Fruit fly (Drosophila melanogaster) ovary, adult (tissue): ENCODE results near the gene Nf-YA.
A peak's percentile ranks its signal among the peaks of the same experiment; 100 is the strongest.

ENCODE experiments used
- CG17801 ChIP-seq: fragments of 200-800 bp; optimal IDR thresholded peaks from 2 replicates; lab custom pipeline; 2019; ENCODE audit warnings: missing biosample characterization, mild to moderate bottlenecking, missing genetic modification characterization, moderate library complexity; ENCODE audit not compliant: partially characterized antibody

The Nf-YA gene

dm6 chr3L:9432810-9433587, 9.1 kb downstream of the Nf-YA start:
- no peak for TF ChIP-seq CG17801 (GFP tag; lab: Kevin White, UChicago)

- no peak for TF ChIP-seq CG17801 (GFP tag; lab: Kevin White, UChicago)
Measured at dm6 chr3L:9431848-9432623, 10.0 kb downstream of the Nf-YA start.

- TF ChIP-seq CG17801 (GFP tag; lab: Kevin White, UChicago) = no peak
Measured at dm6 chr3L:9430608-9430952, 11.5 kb downstream of the Nf-YA start.

dm6 chr3L:9429665-9430607, 12.1 kb downstream of the Nf-YA start, which contains the start of the genes RpS17 and MTF-1:
Gene RpS17 (minus strand): TSS chr3L:9429821.
Gene MTF-1 (plus strand): TSS chr3L:9430312.
- TF ChIP-seq CG17801 (GFP tag; lab: Kevin White, UChicago) = peak; percentile 80

dm6 chr3L:9426656-9427294, 15.3 kb downstream of the Nf-YA start, which contains the start of the genes Atat and Shc:
Gene Atat (minus strand): TSS chr3L:9426758.
Gene Shc (plus strand): TSS chr3L:9427010.
- TF ChIP-seq CG17801 (GFP tag; lab: Kevin White, UChicago) = peak; percentile 97

dm6 chr3L:9425838-9426237, 16.2 kb downstream of the Nf-YA start:
- TF ChIP-seq CG17801 (GFP tag; lab: Kevin White, UChicago) = no peak

dm6 chr3L:9424528-9424911, 17.5 kb downstream of the Nf-YA start:
- peak; percentile 11 for TF ChIP-seq CG17801 (GFP tag; lab: Kevin White, UChicago)

dm6 chr3L:9423757-9424527, 18.1 kb downstream of the Nf-YA start:
- no peak for TF ChIP-seq CG17801 (GFP tag; lab: Kevin White, UChicago)

dm6 chr3L:9422636-9423419, 19.2 kb downstream of the Nf-YA start, which contains the start of gene aay:
Gene aay (plus strand): TSS chr3L:9423253.
- peak; percentile 100 for TF ChIP-seq CG17801 (GFP tag; lab: Kevin White, UChicago)

dm6 chr3L:9422135-9422534, 19.9 kb downstream of the Nf-YA start:
- TF ChIP-seq CG17801 (GFP tag; lab: Kevin White, UChicago) = no peak

dm6 chr3L:9421621-9422020, 20.4 kb downstream of the Nf-YA start:
- TF ChIP-seq CG17801 (GFP tag; lab: Kevin White, UChicago) = no peak

dm6 chr3L:9420819-9421130, 21.3 kb downstream of the Nf-YA start:
- no peak for TF ChIP-seq CG17801 (GFP tag; lab: Kevin White, UChicago)
